Worm (Caenorhabditis elegans): ENCODE results near the gene C29E4.10.

Gene C29E4.10

ce11 chrIII:7978289-7978688 lies 40.6 kb downstream of the C29E4.10 start:
- TF ChIP-seq ZK185.1 (tag; optimal IDR thresholded peaks at IDR 0.05; ENCODE audit: poor library complexity, severe bottlenecking) (no peak), ceh-100 (GFP tag; IDR thresholded peaks at IDR 0.05) (no peak), repo-1 (tag; optimal IDR thresholded peaks at IDR 0.05) (no peak), nhr-179 (tag; optimal IDR thresholded peaks at IDR 0.05) (no peak), pbrm-1 (GFP tag; IDR thresholded peaks at IDR 0.05) (no peak), lsy-27 (tag; optimal IDR thresholded peaks at IDR 0.05; ENCODE audit: borderline replicate concordance, insufficient read depth) (no peak), efl-1 (GFP tag; optimal IDR thresholded peaks at IDR 0.05) (no peak), sdz-38 (tag; optimal IDR thresholded peaks at IDR 0.05) (no peak), ztf-6 (GFP tag; IDR thresholded peaks at IDR 0.05) (no peak), madf-8 (GFP tag; conservative IDR thresholded peaks at IDR 0.05) (no peak), egl-44 (GFP tag; IDR thresholded peaks at IDR 0.05) (no peak), K11D2.4 (GFP tag; IDR thresholded peaks at IDR 0.05) (no peak), F57A8.1 (GFP tag; optimal IDR thresholded peaks at IDR 0.05) (no peak), tbp1 (GFP tag; optimal IDR thresholded peaks at IDR 0.05) (peak; percentile 86), ceh-58 (GFP tag; IDR thresholded peaks at IDR 0.05) (no peak), attf-6 (GFP tag; IDR thresholded peaks at IDR 0.05) (no peak), atf-7 (tag; optimal IDR thresholded peaks at IDR 0.05) (no peak), sea-2 (GFP tag; IDR thresholded peaks at IDR 0.05) (no peak), F33H1.4 (GFP tag; IDR thresholded peaks at IDR 0.05) (no peak), C06A6.2 (GFP tag; conservative IDR thresholded peaks at IDR 0.05) (no peak), ceh-91 (GFP tag; IDR thresholded peaks at IDR 0.05) (no peak), xnd-1 (tag; optimal IDR thresholded peaks at IDR 0.05) (no peak), snpc-1.1 (tag; optimal IDR thresholded peaks at IDR 0.05; ENCODE audit: insufficient read depth) (no peak), aptf-3 (GFP tag; IDR thresholded peaks at IDR 0.05) (0 out of 2 replicates have a peak, but pooled peaks have one; percentile 13), ekl-4 (GFP tag; IDR thresholded peaks at IDR 0.05) (peak; percentile 47; the same call in 1 of the 2 replicates), nhr-80 (tag; optimal IDR thresholded peaks at IDR 0.05) (peak; percentile 10), snpc-1.3 (tag; optimal IDR thresholded peaks at IDR 0.05; ENCODE audit: insufficient read depth) (no peak), ztf-26 (tag; optimal IDR thresholded peaks at IDR 0.05) (peak; percentile 13), fkh-3 (tag; optimal IDR thresholded peaks at IDR 0.05) (no peak), Y67H2A.10 (GFP tag; conservative IDR thresholded peaks at IDR 0.05) (no peak), F55B11.4 (tag; optimal IDR thresholded peaks at IDR 0.05; ENCODE audit: borderline replicate concordance, insufficient read depth) (no peak), mel-28 (tag; optimal IDR thresholded peaks at IDR 0.05; ENCODE audit: borderline replicate concordance) (no peak), T07F8.4 (tag; optimal IDR thresholded peaks at IDR 0.05) (no peak), gei-17 (GFP tag; optimal IDR thresholded peaks at IDR 0.05) (no peak), lsl-1 (GFP tag; optimal IDR thresholded peaks at IDR 0.05) (peak; percentile 7), dpl-1 (GFP tag; optimal IDR thresholded peaks at IDR 0.05) (no peak), bed-2 (GFP tag; IDR thresholded peaks at IDR 0.05) (no peak), lin-35 (GFP tag; optimal IDR thresholded peaks at IDR 0.05) (no peak), dpff-1 (tag; optimal IDR thresholded peaks at IDR 0.05) (no peak), athp-1 (tag; optimal IDR thresholded peaks at IDR 0.05) (no peak), zim-3 (tag; optimal IDR thresholded peaks at IDR 0.05) (no peak), ztf-3 (GFP tag; optimal IDR thresholded peaks at IDR 0.05) (no peak), B0261.1 (tag; optimal IDR thresholded peaks at IDR 0.05) (peak; percentile 64), lag-1 (GFP tag; IDR thresholded peaks at IDR 0.05) (no peak), mes-4 (tag; optimal IDR thresholded peaks at IDR 0.05) (no peak), chd-7 (tag; optimal IDR thresholded peaks at IDR 0.05) (no peak), nhr-27 (tag; optimal IDR thresholded peaks at IDR 0.05) (no peak), B0035.1 (tag; optimal IDR thresholded peaks at IDR 0.05) (no peak), ccch-3 (GFP tag; optimal IDR thresholded peaks at IDR 0.05) (no peak)
